Fruit fly (Drosophila melanogaster): ENCODE measurements around the gene CG11134.

The CG11134 gene

dm6 chrX:13764397-13765119 is 26.8 kb downstream of the CG11134 start (continued):
- peak; percentile 63 for TF ChIP-seq row (GFP tag; IDR thresholded peaks at IDR 0.05)
- TF ChIP-seq ken (GFP tag; IDR thresholded peaks at IDR 0.05), result 0 out of 3 replicates have a peak, but pooled peaks have one; percentile 45
- TF ChIP-seq btn (GFP tag; optimal IDR thresholded peaks at IDR 0.05), result no peak
- peak; percentile 48 for TF ChIP-seq CoRest (tag; optimal IDR thresholded peaks at IDR 0.05)
- peak; percentile 56 for TF ChIP-seq CG8924 (tag; optimal IDR thresholded peaks at IDR 0.05)
- no peak for TF ChIP-seq insv (GFP tag; optimal IDR thresholded peaks at IDR 0.05)
- TF ChIP-seq CG10959 (GFP tag; IDR thresholded peaks at IDR 0.05), result peak; percentile 31; the same call in 1 of the 2 replicates
- 0 out of 3 replicates have a peak, but pooled peaks have one; percentile 47 for TF ChIP-seq Mrtf (GFP tag; IDR thresholded peaks at IDR 0.05)
- TF ChIP-seq Atf-2 (GFP tag; optimal IDR thresholded peaks at IDR 0.05), result peak; percentile 19
- peak; percentile 28; the same call in 1 of the 2 replicates for TF ChIP-seq Awh (GFP tag; IDR thresholded peaks at IDR 0.05)
- TF ChIP-seq fru (optimal IDR thresholded peaks at IDR 0.05), result no peak
- peak; percentile 8 for TF ChIP-seq D19B (GFP tag; optimal IDR thresholded peaks at IDR 0.05)
- peak; percentile 63 for TF ChIP-seq CG2678 (tag; optimal IDR thresholded peaks at IDR 0.05)
- TF ChIP-seq Hr51 (GFP tag; optimal IDR thresholded peaks at IDR 0.05), result peak in 1 of 2 experiments; percentile 63
- peak; percentile 41 for TF ChIP-seq sd (tag; optimal IDR thresholded peaks at IDR 0.05)
- no peak for TF ChIP-seq CG7987 (GFP tag; optimal IDR thresholded peaks at IDR 0.05)
- TF ChIP-seq CG14965 (GFP tag; optimal IDR thresholded peaks at IDR 0.05; ENCODE audit: borderline replicate concordance), result no peak
- no peak for TF ChIP-seq CG5245 (GFP tag; optimal IDR thresholded peaks at IDR 0.05)
- peak; percentile 39 for TF ChIP-seq CG13296 (GFP tag; optimal IDR thresholded peaks at IDR 0.05)
- no peak for TF ChIP-seq p53 (GFP tag; optimal IDR thresholded peaks at IDR 0.05)
- peak; percentile 50; the same call in 1 of the 3 replicates for TF ChIP-seq CG11093 (GFP tag; IDR thresholded peaks at IDR 0.05)
- TF ChIP-seq ranshi (GFP tag; IDR thresholded peaks at IDR 0.05), result peak; percentile 29; the same call in 1 of the 2 replicates
- TF ChIP-seq Hr78 (GFP tag; optimal IDR thresholded peaks at IDR 0.05), result peak in 1 of 2 experiments; percentile 8
- TF ChIP-seq CG1602 (GFP tag; optimal IDR thresholded peaks at IDR 0.05), result peak; percentile 15
- TF ChIP-seq CG1832 (GFP tag; optimal IDR thresholded peaks at IDR 0.05), result no peak
- TF ChIP-seq lmd (GFP tag; IDR thresholded peaks at IDR 0.05), result peak; percentile 21; the same call in 1 of the 2 replicates
- peak; percentile 35; the same call in 1 of the 2 replicates for TF ChIP-seq Ada2b (GFP tag; IDR thresholded peaks at IDR 0.05)
- TF ChIP-seq fd3F (GFP tag; optimal IDR thresholded peaks at IDR 0.05), result peak; percentile 32
- peak; percentile 4 for TF ChIP-seq tin (GFP tag; optimal IDR thresholded peaks at IDR 0.05)
- TF ChIP-seq CG13775 (GFP tag; optimal IDR thresholded peaks at IDR 0.05), result peak; percentile 27
- no peak for TF ChIP-seq ro (GFP tag; IDR thresholded peaks at IDR 0.05)
- TF ChIP-seq twi (tag; optimal IDR thresholded peaks at IDR 0.05), result peak; percentile 58
- peak; percentile 27 for TF ChIP-seq CG9727 (GFP tag; optimal IDR thresholded peaks at IDR 0.05)
- peak; percentile 67 for TF ChIP-seq nmo (GFP tag; optimal IDR thresholded peaks at IDR 0.05)
- TF ChIP-seq slbo (GFP tag; IDR thresholded peaks at IDR 0.05), result 0 out of 2 replicates have a peak, but pooled peaks have one; percentile 14
- peak; percentile 51; the same call in 1 of the 3 replicates for TF ChIP-seq CG14050 (GFP tag; IDR thresholded peaks at IDR 0.05)
- TF ChIP-seq sr (GFP tag; IDR thresholded peaks at IDR 0.05), result no peak
- TF ChIP-seq unpg (GFP tag; optimal IDR thresholded peaks at IDR 0.05), result peak; percentile 62
- TF ChIP-seq CG17359 (tag; optimal IDR thresholded peaks at IDR 0.05), result peak; percentile 76
- peak; percentile 58 for TF ChIP-seq Xbp1 (GFP tag; optimal IDR thresholded peaks at IDR 0.05)
- TF ChIP-seq sug (tag; optimal IDR thresholded peaks at IDR 0.05), result peak; percentile 23
- peak; percentile 23 for TF ChIP-seq nerfin-1 (tag; optimal IDR thresholded peaks at IDR 0.05)
- TF ChIP-seq Rfx (GFP tag; IDR thresholded peaks at IDR 0.05), result peak; percentile 60
- peak; percentile 26; the same call in 1 of the 2 replicates for TF ChIP-seq ssp (GFP tag; IDR thresholded peaks at IDR 0.05)
- peak; percentile 61 for TF ChIP-seq CG14014 (GFP tag; IDR thresholded peaks at IDR 0.05)
- 0 out of 3 replicates have a peak, but pooled peaks have one; percentile 38 for TF ChIP-seq CG11456 (GFP tag; IDR thresholded peaks at IDR 0.05)
- no peak for TF ChIP-seq pan (optimal IDR thresholded peaks at IDR 0.05)
- TF ChIP-seq pan (GFP tag; optimal IDR thresholded peaks at IDR 0.05 in 1 of 2, IDR thresholded peaks at IDR 0.05 in 1 of 2), result peak in 1 of 2 experiments; percentile 56
- TF ChIP-seq CG9609 (GFP tag; optimal IDR thresholded peaks at IDR 0.05), result peak; percentile 1

Measured in whole organism, embryonic.